Worm (Caenorhabditis elegans) whole organism, L4/young adult: ENCODE measurements around the gene F56D5.3.
A peak's percentile ranks its signal among the peaks of the same experiment; 100 is the strongest.

Experiments
- W03F9.2 ChIP-seq: fragments of 150-350 bp; optimal IDR thresholded peaks from 2 replicates; lab custom pipeline; 2014; ENCODE audit warnings: missing biosample characterization, missing genetic modification characterization
- dao-5 ChIP-seq: sonication (generic microtip); optimal IDR thresholded peaks from 2 replicates; lab custom pipeline; 2016; ENCODE audit warnings: missing genotype, missing genetic modification characterization, moderate library complexity, missing compliant biosample characterization
- him-1 ChIP-seq: sonication (generic microtip); optimal IDR thresholded peaks from 2 replicates; lab custom pipeline; 2016; ENCODE audit warnings: missing genotype, missing genetic modification reagents, missing genetic modification characterization, missing compliant biosample characterization

Gene F56D5.3

DNA sequence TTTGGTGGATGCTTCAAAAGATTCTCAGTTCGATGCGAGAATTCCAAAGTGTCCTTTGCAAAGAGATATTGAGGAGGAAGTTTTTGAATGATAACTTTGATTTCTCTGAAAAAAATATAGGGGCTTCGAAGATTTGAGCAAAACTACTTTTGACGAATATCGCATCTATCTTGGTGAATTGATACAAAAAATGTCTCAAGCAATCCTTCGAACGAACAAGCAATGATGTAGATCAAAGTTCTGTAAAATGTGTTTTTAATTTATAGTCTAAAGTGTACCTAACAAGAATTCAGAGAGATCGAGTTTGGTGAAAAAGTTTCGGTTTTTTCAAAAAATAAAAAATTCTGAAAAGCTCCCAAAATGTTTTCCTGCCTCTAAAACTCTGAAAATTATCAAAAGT is at the start of gene F56D5.3:
Gene F56D5.3 (plus strand): TSS at position 301 of the 400 bp plus-strand sequence.
- TF ChIP-seq dao-5 (tag; lab: Kevin White, UChicago) (no peak), W03F9.2 (tag; lab: Kevin White, UChicago) (no peak), him-1 (tag; lab: Kevin White, UChicago) (no peak)

DNA sequence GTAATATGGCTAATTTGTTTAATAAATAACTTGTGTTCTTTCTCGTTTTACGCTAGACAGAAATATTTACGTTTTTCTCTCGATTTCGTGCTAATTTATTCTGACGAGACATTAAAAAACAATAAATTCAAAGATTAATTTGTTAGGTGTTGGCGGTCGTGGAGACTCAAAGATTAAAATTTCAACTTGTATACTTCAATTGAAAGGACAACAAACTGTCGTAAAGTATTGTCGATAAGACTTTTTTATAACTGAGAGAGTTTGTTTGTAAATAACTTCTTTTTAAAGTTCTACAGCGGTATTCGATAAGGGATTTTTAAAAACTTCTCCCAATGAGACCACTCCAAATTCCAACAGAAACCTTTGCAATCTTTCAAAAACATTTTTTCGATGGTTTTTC is 43.6 kb upstream of the F56D5.3 start:
- TF ChIP-seq him-1 (tag; lab: Kevin White, UChicago) (no peak), dao-5 (tag; lab: Kevin White, UChicago) (no peak), W03F9.2 (tag; lab: Kevin White, UChicago) (no peak)

DNA sequence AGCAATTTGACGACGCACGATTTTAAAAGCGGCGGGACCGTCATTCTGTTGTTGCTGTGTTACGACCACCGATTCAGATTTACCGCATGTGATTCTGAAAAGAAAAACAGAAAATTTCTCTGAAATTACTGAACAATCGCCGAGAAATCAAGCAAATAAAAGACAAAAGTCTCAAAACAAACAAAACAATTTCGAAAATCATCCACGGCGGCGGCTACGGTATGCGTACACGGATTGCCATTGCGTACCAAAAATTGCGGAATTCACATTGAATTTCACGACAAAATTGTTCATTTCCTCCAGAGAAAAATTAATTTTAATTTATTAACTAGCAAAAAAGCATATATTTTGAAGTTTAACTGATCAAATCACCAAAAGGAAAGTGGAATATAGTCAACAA is 31.0 kb upstream of the F56D5.3 start, which contains the start of gene pezo-1:
Gene pezo-1 (minus strand): TSS at position 101 of the 400 bp plus-strand sequence.
- TF ChIP-seq W03F9.2 (tag; lab: Kevin White, UChicago) (no peak), dao-5 (tag; lab: Kevin White, UChicago) (no peak)

DNA sequence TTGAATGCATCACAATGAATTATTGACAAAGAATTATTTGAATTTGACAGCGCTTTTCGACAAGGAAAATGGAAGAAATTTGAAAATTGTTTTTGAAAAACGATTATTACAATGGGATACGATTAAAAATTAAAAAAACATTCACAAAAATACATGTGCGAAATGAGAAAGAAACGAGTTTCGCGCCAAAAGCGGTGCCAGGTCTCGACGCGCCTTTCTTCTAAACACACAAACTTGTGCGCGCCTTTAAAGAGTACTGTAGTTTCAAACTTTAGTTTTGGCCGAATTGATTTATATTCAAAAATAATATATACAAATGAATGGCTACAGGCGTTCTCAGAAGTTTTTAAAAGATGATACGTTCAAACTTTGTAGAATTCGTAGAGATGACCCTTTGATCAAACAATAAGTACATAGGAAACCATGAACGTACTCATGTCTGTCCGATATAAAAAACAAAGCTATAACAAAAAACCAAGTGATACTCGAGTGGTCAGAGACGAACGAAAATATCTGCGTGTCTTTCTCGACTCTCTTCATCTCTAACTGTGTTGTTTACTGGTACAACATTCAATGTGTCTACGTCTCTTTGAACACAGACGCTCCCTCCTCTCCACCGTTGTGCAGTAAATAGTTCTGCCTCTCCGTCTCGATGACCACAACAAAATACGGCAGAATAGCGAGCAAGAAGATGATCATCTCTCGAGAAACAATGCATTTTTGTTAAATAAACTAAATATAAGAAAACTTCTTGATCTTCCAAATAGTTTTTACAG is 29.3 kb upstream of the F56D5.3 start:
- TF ChIP-seq W03F9.2 (tag; lab: Kevin White, UChicago), result peak; percentile 43
- TF ChIP-seq him-1 (tag; lab: Kevin White, UChicago), result no peak

DNA sequence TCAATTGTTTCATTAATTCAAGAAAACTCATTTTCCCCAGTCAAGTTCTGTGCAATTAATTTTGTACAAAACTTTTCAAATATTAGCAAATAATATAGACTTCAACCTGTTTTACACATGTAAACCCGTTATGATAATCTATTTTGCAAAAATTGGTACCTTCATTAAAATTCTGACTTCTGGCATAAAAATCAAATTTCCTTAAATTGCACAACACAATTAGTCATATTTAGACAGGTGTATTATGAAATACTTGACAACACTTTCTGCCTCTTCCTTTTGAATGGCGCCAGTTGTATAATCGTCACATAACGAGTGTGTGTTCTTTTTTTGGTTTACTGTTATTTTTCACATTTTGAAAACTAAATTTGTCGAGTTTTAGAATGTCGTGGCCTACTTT is 26.3 kb upstream of the F56D5.3 start, which contains the start of gene fbxc-58:
Gene fbxc-58 (plus strand): TSS at position 383 of the 400 bp plus-strand sequence.
- TF ChIP-seq dao-5 (tag; lab: Kevin White, UChicago) (no peak), W03F9.2 (tag; lab: Kevin White, UChicago) (no peak), him-1 (tag; lab: Kevin White, UChicago) (no peak)

DNA sequence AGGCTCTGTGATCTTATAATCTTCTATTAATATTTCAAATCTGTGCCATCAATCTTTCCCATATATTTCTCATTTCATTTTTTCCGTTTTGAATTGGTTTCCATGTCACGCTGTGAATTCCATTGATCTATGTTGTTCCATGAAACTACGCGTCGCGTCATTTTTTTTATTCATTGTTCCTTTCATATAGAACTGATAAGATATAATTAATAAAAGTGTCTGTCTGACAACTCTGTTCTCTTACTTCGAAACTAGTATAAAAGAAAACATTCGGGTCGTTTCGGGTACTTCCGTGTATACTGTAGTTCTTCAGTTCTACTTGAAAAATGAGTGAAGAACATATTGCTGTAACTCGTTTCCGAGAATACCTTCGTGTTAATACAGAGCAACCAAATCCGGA is 22.8 kb upstream of the F56D5.3 start, which contains the start of gene C10C5.3:
Gene C10C5.3 (plus strand): TSS at position 301 of the 400 bp plus-strand sequence.
- TF ChIP-seq dao-5 (tag; lab: Kevin White, UChicago) (no peak), W03F9.2 (tag; lab: Kevin White, UChicago) (no peak), him-1 (tag; lab: Kevin White, UChicago) (no peak)

DNA sequence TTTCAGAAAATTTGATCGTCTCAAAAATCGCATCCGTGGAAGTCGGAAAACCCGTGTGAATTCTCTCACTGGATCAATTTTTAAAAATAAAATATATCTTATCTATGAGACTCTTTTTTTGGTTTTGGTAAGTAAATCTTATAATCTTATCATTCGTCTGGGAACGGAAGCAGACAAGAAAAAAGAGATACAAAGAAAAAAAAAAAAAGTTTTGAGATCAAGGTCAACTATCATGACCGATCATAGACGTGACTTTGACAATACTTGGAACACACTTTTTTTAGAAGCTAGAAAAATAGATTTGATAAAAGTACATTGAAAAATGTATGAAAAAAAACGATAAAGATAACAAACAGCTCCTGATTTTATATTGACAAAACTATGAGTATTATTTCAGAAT is 20.8 kb upstream of the F56D5.3 start:
- TF ChIP-seq dao-5 (tag; lab: Kevin White, UChicago) (no peak), him-1 (tag; lab: Kevin White, UChicago) (no peak), W03F9.2 (tag; lab: Kevin White, UChicago) (no peak)

DNA sequence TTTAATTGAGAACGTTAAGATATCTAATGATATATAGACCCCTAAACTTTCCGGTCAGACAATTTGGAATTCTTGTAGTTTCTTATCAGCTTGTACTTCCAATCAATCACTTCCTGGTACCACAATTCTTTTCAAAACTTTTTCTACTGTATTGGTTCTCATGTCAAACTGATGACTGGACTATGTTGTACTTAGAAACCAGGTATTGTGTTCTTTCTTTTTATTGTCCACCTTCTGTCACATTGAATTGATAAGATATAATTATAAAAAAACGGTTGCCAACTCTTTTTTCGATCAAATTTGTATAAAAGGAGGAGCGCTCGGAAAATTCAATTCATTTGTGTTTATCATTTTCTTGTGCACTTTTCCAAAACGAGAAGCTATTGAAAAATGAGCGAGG is 19.1 kb upstream of the F56D5.3 start, which contains the start of gene C10C5.4:
Gene C10C5.4 (plus strand): TSS at position 281 of the 400 bp plus-strand sequence.
- TF ChIP-seq dao-5 (tag; lab: Kevin White, UChicago) (no peak), him-1 (tag; lab: Kevin White, UChicago) (no peak)

DNA sequence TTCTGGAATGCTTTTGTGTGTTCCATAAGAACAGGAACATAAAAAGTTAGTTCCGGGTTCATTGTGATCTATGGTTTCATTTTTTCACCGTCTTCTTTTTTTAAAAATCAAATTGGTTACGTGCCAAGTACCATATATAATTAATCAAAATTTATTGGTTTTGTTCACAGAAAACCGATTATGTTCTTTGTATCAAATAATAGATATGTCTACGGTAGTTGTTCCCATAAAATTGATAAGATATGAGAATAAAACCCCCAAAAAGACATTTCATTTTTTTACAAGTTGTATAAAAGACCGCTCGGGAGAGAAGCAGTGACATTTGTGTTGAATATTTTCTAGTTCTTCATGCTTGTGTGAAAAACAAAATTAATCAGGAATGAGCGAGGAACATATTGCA is 16.2 kb upstream of the F56D5.3 start, which contains the start of gene C10C5.5:
Gene C10C5.5 (plus strand): TSS at position 301 of the 400 bp plus-strand sequence.
- TF ChIP-seq dao-5 (tag; lab: Kevin White, UChicago), result no peak
- TF ChIP-seq him-1 (tag; lab: Kevin White, UChicago), result no peak
- TF ChIP-seq W03F9.2 (tag; lab: Kevin White, UChicago), result no peak

DNA sequence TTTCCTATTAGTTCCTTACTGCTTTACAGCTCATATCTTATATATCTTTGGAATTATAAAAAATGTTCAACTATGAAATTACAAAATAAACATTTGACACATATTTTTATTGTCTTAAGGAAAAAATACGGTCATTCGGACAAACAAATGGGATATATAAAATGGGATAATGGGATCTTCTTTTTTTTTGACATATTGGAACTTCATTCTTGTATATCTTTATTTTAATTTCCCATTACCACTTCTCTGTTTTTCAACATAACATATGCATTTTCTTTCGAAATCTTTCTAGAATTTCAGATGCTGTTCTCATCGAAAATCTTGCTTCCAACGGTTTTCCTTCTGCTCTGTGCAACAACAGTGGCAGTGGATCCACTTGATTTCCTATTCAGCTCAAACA is 12.6 kb upstream of the F56D5.3 start, which contains the start of gene C10C5.7:
Gene C10C5.7 (plus strand): TSS at position 301 of the 400 bp plus-strand sequence.
- TF ChIP-seq him-1 (tag; lab: Kevin White, UChicago) (no peak), W03F9.2 (tag; lab: Kevin White, UChicago) (no peak), dao-5 (tag; lab: Kevin White, UChicago) (no peak)

DNA sequence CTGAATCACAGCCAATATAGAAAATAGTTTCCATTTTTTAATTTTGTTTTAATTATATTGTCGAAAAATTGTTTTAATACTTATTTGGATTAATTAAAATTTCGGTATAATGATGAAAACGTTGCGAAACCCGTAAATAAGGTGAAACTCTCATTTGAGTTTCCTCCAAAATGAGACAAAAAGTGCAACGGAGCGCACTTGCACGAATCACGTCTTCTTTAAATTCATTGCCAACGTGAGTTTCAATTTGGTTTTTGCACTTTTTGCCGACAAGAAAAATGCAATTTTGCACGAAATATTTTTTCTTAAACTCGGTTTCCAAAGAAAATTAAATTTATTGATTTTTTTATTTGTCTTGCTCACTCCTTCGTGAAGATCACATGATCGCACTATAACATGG is 11.3 kb upstream of the F56D5.3 start, which contains the start of gene daf-15:
Gene daf-15 (plus strand): TSS at position 171 of the 400 bp plus-strand sequence.
- peak; percentile 30 for TF ChIP-seq W03F9.2 (tag; lab: Kevin White, UChicago)
- TF ChIP-seq him-1 (tag; lab: Kevin White, UChicago), result no peak

DNA sequence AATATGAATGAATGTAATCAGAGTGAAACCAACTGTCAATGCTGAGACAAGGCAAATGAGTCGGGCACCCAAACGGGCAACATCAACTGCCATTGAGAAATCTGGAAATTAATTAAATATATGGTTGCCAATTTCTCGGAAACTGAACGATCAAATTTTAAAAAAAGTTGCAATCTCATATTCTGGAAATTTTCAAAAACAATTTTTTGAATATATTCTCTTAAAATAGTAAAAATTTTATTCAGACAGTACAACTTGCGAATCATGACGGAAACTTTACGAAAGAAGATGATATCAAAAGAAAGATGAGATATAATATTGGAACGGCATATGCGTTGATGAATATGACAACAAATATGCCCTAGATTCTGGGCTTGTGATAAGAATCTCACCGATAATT is 1.3 kb upstream of the F56D5.3 start, which contains the start of gene col-121:
Gene col-121 (minus strand): TSS at position 101 of the 400 bp plus-strand sequence.
- TF ChIP-seq him-1 (tag; lab: Kevin White, UChicago) (no peak), W03F9.2 (tag; lab: Kevin White, UChicago) (no peak), dao-5 (tag; lab: Kevin White, UChicago) (no peak)

DNA sequence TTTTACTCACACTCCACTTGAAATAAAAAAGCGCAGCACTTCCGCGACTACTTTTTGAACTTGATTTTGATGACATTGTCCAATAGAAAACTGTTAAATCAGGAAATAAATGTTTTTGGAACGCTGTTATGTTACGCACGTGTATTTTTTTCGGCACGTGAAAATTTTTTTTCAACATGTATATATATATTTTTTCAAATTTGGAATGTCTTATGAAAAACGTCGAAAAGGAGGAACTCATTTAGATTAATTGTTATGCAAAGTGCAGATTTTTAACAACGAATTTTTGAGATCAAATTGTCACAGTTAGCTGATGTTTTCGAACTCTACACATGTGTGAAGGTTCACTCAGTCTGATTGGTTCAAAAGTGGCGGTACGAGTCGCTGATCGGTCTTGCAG is 1.1 kb downstream of the F56D5.3 start, which contains the start of gene F56D5.2:
Gene F56D5.2 (minus strand): TSS at position 101 of the 400 bp plus-strand sequence.
- TF ChIP-seq him-1 (tag; lab: Kevin White, UChicago), result no peak
- no peak for TF ChIP-seq dao-5 (tag; lab: Kevin White, UChicago)
- no peak for TF ChIP-seq W03F9.2 (tag; lab: Kevin White, UChicago)
